Fruit fly (Drosophila melanogaster): ENCODE results near the gene Fad2.
A peak's percentile ranks its signal among the peaks of the same experiment; 100 is the strongest.

Fad2 gene

dm6 chr3L:11001719-11002118, 21.6 kb upstream of the Fad2 start:
- TF ChIP-seq Dif (GFP tag; optimal IDR thresholded peaks at IDR 0.05; ENCODE audit: partially characterized antibody), result no peak
- TF ChIP-seq Rel (GFP tag; optimal IDR thresholded peaks at IDR 0.05), result no peak
- TF ChIP-seq Rel (tag; optimal IDR thresholded peaks at IDR 0.05), result no peak
- no peak for TF ChIP-seq pan (optimal IDR thresholded peaks at IDR 0.05)
- TF ChIP-seq sv (GFP tag; optimal IDR thresholded peaks at IDR 0.05), result no peak
- TF ChIP-seq Mio (GFP tag; optimal IDR thresholded peaks at IDR 0.05), result no peak
- no peak for TF ChIP-seq dmrt93B (GFP tag; optimal IDR thresholded peaks at IDR 0.05)
- no peak for TF ChIP-seq Abd-B (GFP tag; optimal IDR thresholded peaks at IDR 0.05)
- TF ChIP-seq Hr83 (GFP tag; optimal IDR thresholded peaks at IDR 0.05; ENCODE audit: poor library complexity, severe bottlenecking), result no peak
- TF ChIP-seq tai (GFP tag; optimal IDR thresholded peaks at IDR 0.05), result no peak
- TF ChIP-seq ey (GFP tag; optimal IDR thresholded peaks at IDR 0.05), result no peak
- TF ChIP-seq rgr (GFP tag; optimal IDR thresholded peaks at IDR 0.05), result no peak
- TF ChIP-seq Hnf4 (GFP tag; optimal IDR thresholded peaks at IDR 0.05), result no peak
- no peak for TF ChIP-seq sage (GFP tag; optimal IDR thresholded peaks at IDR 0.05)
- TF ChIP-seq dsf (GFP tag; optimal IDR thresholded peaks at IDR 0.05; ENCODE audit: borderline replicate concordance), result no peak
- no peak for TF ChIP-seq brk (GFP tag; optimal IDR thresholded peaks at IDR 0.05)
- no peak for TF ChIP-seq psq (GFP tag; optimal IDR thresholded peaks at IDR 0.05)
- TF ChIP-seq Vsx2 (GFP tag; optimal IDR thresholded peaks at IDR 0.05; ENCODE audit: partially characterized antibody), result no peak
- TF ChIP-seq Jra (GFP tag; optimal IDR thresholded peaks at IDR 0.05), result no peak
- TF ChIP-seq woc (GFP tag; optimal IDR thresholded peaks at IDR 0.05), result no peak
- no peak for TF ChIP-seq OdsH (GFP tag; optimal IDR thresholded peaks at IDR 0.05)

- TF ChIP-seq Rel (GFP tag; optimal IDR thresholded peaks at IDR 0.05), result no peak
- no peak for TF ChIP-seq Rel (tag; optimal IDR thresholded peaks at IDR 0.05)
- TF ChIP-seq Hnf4 (GFP tag; optimal IDR thresholded peaks at IDR 0.05), result no peak
- no peak for TF ChIP-seq HLH106 (tag; optimal IDR thresholded peaks at IDR 0.05)
- TF ChIP-seq Sp1 (GFP tag; optimal IDR thresholded peaks at IDR 0.05), result no peak
- TF ChIP-seq OdsH (GFP tag; optimal IDR thresholded peaks at IDR 0.05), result no peak
- TF ChIP-seq sv (GFP tag; optimal IDR thresholded peaks at IDR 0.05), result no peak
- no peak for TF ChIP-seq woc (GFP tag; optimal IDR thresholded peaks at IDR 0.05)
- TF ChIP-seq Hr83 (GFP tag; optimal IDR thresholded peaks at IDR 0.05; ENCODE audit: poor library complexity, severe bottlenecking), result no peak
- no peak for TF ChIP-seq usp (GFP tag; optimal IDR thresholded peaks at IDR 0.05)
Measured at dm6 chr3L:11002923-11003322, 20.4 kb upstream of the Fad2 start.

dm6 chr3L:11003980-11004379, 19.4 kb upstream of the Fad2 start:
- no peak for TF ChIP-seq psq (GFP tag; optimal IDR thresholded peaks at IDR 0.05)
- no peak for TF ChIP-seq Rel (GFP tag; optimal IDR thresholded peaks at IDR 0.05)
- TF ChIP-seq Rel (tag; optimal IDR thresholded peaks at IDR 0.05), result no peak
- TF ChIP-seq ey (GFP tag; optimal IDR thresholded peaks at IDR 0.05), result no peak
- no peak for TF ChIP-seq CG9705 (GFP tag; optimal IDR thresholded peaks at IDR 0.05)
- TF ChIP-seq lola (GFP tag; optimal IDR thresholded peaks at IDR 0.05), result no peak

dm6 chr3L:11004739-11005476, 18.4 kb upstream of the Fad2 start:
- TF ChIP-seq N (GFP tag; optimal IDR thresholded peaks at IDR 0.05) (no peak), Mio (GFP tag; optimal IDR thresholded peaks at IDR 0.05) (no peak), Hr78 (GFP tag; optimal IDR thresholded peaks at IDR 0.05) (no peak), dsf (GFP tag; optimal IDR thresholded peaks at IDR 0.05; ENCODE audit: borderline replicate concordance) (no peak)

- peak; percentile 63 for TF ChIP-seq Sp1 (GFP tag; optimal IDR thresholded peaks at IDR 0.05)
- no peak for TF ChIP-seq Rel (GFP tag; optimal IDR thresholded peaks at IDR 0.05)
- no peak for TF ChIP-seq Rel (tag; optimal IDR thresholded peaks at IDR 0.05)
Measured at dm6 chr3L:11006433-11006832, 16.9 kb upstream of the Fad2 start.

- TF ChIP-seq rgr (GFP tag; optimal IDR thresholded peaks at IDR 0.05) (no peak), dl (GFP tag; optimal IDR thresholded peaks at IDR 0.05; ENCODE audit: insufficient read depth in 1 of 2, partially characterized antibody in 2 of 2) (peak in 1 of 2 experiments; percentile 5), ey (GFP tag; optimal IDR thresholded peaks at IDR 0.05) (no peak), Dfd (GFP tag; optimal IDR thresholded peaks at IDR 0.05) (no peak), Jra (GFP tag; optimal IDR thresholded peaks at IDR 0.05) (no peak), usp (GFP tag; optimal IDR thresholded peaks at IDR 0.05) (no peak), Vsx2 (GFP tag; optimal IDR thresholded peaks at IDR 0.05; ENCODE audit: partially characterized antibody) (peak; percentile 81), CG32264 (GFP tag; optimal IDR thresholded peaks at IDR 0.05) (no peak), tai (GFP tag; optimal IDR thresholded peaks at IDR 0.05) (no peak), pan (optimal IDR thresholded peaks at IDR 0.05) (no peak), fru (GFP tag; optimal IDR thresholded peaks at IDR 0.05) (no peak), dmrt93B (GFP tag; optimal IDR thresholded peaks at IDR 0.05) (no peak), Abd-B (GFP tag; optimal IDR thresholded peaks at IDR 0.05) (no peak), GATAd (GFP tag; optimal IDR thresholded peaks at IDR 0.05) (no peak), foxo (GFP tag; optimal IDR thresholded peaks at IDR 0.05) (no peak), N (GFP tag; optimal IDR thresholded peaks at IDR 0.05) (no peak), Hr78 (GFP tag; optimal IDR thresholded peaks at IDR 0.05) (no peak), dsf (GFP tag; optimal IDR thresholded peaks at IDR 0.05; ENCODE audit: borderline replicate concordance) (no peak), Dif (GFP tag; optimal IDR thresholded peaks at IDR 0.05; ENCODE audit: partially characterized antibody) (peak; percentile 15), Mio (GFP tag; optimal IDR thresholded peaks at IDR 0.05) (no peak), sage (GFP tag; optimal IDR thresholded peaks at IDR 0.05) (no peak), Myc (optimal IDR thresholded peaks at IDR 0.05) (no peak), brk (GFP tag; optimal IDR thresholded peaks at IDR 0.05) (no peak), psq (GFP tag; optimal IDR thresholded peaks at IDR 0.05) (no peak), Hr83 (GFP tag; optimal IDR thresholded peaks at IDR 0.05; ENCODE audit: poor library complexity, severe bottlenecking) (no peak), jim (GFP tag; optimal IDR thresholded peaks at IDR 0.05) (no peak)
Measured at dm6 chr3L:11007786-11008185, 15.5 kb upstream of the Fad2 start.

All from whole organism, wandering third instar larva.